Worm (Caenorhabditis elegans): ENCODE measurements around the gene npp-22.

Gene npp-22

DNA sequence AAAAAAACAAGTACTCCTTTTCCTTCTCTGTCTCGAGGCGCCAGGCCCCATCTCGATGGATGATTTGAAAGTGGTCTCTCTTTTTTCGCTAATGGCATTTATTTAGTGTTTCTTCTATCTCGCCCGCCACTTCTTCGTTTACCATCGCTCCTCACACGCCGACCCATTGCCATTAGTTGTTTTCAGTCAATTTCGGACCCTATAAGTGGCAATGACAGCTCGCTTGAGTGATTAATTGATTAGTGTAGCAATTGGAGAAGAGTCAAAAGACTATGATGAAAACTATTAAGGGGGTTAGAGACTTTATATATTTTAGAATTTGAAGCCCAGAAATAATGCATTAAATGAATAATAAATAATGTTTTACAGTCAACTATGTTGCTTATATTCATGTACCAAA, 26.9 kb downstream of the npp-22 start:
- TF ChIP-seq W03F9.2 (tag; optimal IDR thresholded peaks at IDR 0.05) = no peak
- no peak for TF ChIP-seq dao-5 (tag; optimal IDR thresholded peaks at IDR 0.05)
- no peak for TF ChIP-seq him-1 (tag; optimal IDR thresholded peaks at IDR 0.05)

DNA sequence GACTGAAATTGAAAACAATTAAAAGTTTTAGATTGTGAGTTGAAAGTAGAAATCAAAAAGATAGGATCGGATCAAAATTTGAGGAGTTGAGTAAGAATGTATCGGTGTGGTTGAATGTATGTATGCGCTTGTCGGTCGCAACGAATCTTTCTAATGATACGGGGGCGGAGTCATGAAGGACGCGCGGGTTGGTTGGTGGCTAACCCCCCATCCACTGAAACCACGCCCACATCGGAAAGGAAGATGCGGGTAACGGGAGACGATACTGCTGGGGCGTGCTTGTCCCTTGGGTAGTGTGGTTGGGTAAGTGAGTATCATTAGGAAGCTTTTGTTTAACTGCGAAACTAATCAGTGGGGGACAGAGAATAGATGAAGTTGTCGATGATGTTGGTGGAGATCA, 27.9 kb downstream of the npp-22 start, which contains the start of gene ceh-32:
ceh-32 (minus strand) TSS at position 2 of the 400 bp plus-strand sequence.
- no peak for TF ChIP-seq him-1 (tag; optimal IDR thresholded peaks at IDR 0.05)
- TF ChIP-seq W03F9.2 (tag; optimal IDR thresholded peaks at IDR 0.05) = no peak
- no peak for TF ChIP-seq dao-5 (tag; optimal IDR thresholded peaks at IDR 0.05)

DNA sequence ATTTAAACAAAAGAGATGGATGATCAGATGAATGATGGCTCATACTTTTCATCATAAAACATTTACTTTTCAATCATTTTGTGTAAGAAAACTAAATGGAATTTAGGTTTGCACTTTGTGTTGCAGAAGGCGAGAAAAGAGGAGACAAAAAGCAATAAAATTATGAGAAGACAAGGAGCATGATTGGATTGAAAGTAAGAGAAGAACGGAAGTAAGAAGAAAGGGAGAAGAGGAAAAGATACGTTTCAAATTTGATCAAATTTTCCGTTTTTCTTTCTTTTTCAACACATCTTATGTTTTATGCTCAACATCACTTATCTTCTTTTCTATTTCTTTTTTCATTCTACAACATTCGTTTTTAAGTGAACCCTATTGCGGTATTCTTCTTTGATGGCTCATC, 28.6 kb downstream of the npp-22 start:
- TF ChIP-seq dao-5 (tag; optimal IDR thresholded peaks at IDR 0.05) (no peak), him-1 (tag; optimal IDR thresholded peaks at IDR 0.05) (no peak), W03F9.2 (tag; optimal IDR thresholded peaks at IDR 0.05) (no peak)

DNA sequence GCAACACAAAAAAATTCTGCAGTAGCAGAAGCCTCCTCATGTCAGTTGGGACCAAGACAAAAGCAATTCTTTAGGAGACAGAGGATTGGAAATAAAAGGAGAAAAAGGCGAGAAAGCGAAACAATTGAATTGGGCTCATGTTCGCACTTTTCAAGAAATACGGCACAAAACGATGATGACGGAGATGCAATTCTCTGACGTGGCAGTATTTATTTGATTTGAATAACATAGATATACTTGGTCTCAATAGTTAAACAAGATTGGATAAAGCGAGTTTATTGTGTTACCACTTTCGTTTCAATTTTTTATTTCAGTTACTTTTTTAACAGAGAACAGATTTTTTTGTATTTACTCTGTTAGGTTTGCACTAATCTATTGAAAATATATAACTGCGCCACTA, 35.8 kb downstream of the npp-22 start:
- TF ChIP-seq dao-5 (tag; optimal IDR thresholded peaks at IDR 0.05) = no peak
- TF ChIP-seq W03F9.2 (tag; optimal IDR thresholded peaks at IDR 0.05) = no peak
- TF ChIP-seq him-1 (tag; optimal IDR thresholded peaks at IDR 0.05) = no peak

DNA sequence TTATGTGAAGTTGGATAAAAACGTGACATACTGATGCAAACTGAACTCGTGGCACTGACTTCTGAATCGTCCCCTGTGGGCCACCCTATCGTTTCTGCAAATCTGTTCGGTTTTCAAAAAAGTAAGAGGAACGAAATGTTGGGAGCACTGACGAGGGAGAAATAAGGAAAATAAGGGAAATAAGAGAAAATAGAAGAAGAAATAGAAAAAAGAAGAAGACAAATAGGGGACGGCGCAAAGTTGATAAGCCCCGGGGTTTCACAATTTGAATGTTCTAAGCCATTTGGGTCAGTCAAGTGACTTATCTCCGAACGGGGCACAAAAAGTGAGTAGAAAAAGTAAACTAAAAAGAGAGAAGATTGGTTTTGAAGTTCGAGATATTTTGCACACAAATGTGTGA, 37.7 kb downstream of the npp-22 start, which contains the start of gene W05E10.5:
W05E10.5 (minus strand) TSS at position 101 of the 400 bp plus-strand sequence.
- TF ChIP-seq W03F9.2 (tag; optimal IDR thresholded peaks at IDR 0.05) (no peak), dao-5 (tag; optimal IDR thresholded peaks at IDR 0.05) (no peak), him-1 (tag; optimal IDR thresholded peaks at IDR 0.05) (no peak)

DNA sequence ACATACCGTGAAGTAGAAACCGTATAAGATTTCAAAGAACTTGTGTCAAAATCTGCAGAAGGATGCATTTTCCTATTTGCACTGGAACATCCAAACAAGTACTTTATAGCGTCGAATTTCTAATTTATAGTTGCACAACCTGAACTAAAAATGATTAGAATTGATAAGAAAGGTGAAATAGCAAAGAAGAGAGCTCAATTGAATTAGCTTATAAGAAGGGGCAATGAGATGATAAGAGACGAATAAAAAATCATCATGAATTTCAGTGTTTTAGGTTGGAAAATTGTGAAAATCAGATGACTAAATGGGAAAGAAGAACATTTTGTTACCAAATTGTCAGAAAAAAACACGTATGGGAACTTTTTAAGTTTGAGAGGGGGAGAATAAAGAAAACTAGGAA, 41.7 kb downstream of the npp-22 start, which contains the start of gene W05E10.1:
W05E10.1 (minus strand) TSS at position 139 of the 400 bp plus-strand sequence.
- TF ChIP-seq W03F9.2 (tag; optimal IDR thresholded peaks at IDR 0.05) (no peak), him-1 (tag; optimal IDR thresholded peaks at IDR 0.05) (no peak), dao-5 (tag; optimal IDR thresholded peaks at IDR 0.05) (no peak)

DNA sequence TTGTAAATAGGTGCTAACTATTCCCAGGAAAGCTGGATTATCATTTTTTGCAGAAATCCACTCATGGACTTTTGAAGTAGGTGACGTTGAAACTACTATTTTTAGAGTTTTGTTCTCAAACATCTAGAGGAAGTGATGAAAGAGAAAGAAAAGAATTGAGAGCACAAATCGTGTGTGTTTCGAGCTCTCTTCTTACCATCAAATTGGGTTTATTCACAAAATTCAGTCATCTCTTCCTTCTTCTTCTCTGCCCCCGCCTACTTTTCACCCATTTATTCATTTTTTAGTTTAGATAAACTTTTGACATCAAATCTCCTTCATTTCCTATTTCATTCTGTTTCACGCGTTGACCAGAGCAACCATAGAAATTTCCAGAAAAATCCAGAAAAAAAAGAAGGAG, 46.4 kb downstream of the npp-22 start, which contains the start of gene W05E10.2:
W05E10.2 (plus strand) TSS at position 301 of the 400 bp plus-strand sequence.
- TF ChIP-seq dao-5 (tag; optimal IDR thresholded peaks at IDR 0.05) = no peak
- TF ChIP-seq W03F9.2 (tag; optimal IDR thresholded peaks at IDR 0.05) = no peak
- no peak for TF ChIP-seq him-1 (tag; optimal IDR thresholded peaks at IDR 0.05)

DNA sequence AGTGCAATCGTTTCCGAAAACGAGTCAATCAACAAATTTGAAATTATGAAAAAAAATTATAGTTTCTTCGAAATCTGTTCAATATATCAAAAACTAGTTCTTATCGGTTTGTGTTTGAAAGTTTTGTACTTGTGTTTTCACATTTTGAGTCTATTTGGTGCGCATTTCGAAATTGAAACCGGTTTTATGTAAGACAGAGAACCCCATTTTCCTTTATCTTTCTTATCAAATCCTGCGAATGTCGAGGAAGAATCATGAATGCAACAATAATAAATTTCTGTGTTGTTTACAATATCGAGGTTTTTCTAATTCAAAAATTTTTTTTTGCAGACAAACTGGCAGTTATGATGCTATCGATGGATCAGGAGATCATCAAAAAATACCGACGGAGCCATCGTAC, 50.4 kb downstream of the npp-22 start:
- TF ChIP-seq him-1 (tag; optimal IDR thresholded peaks at IDR 0.05) (no peak), W03F9.2 (tag; optimal IDR thresholded peaks at IDR 0.05) (no peak)
